Worm (Caenorhabditis elegans) whole organism, young adult: ENCODE data around the gene F46C5.6.

Experiments
- F39B2.1 ChIP-seq: fragments of 200-800 bp; sonication (Bioruptor generic); IDR thresholded peaks from 2 replicates; pipeline ENCODE4 v1.3.6; 2022; ENCODE audit warnings: missing genetic modification reagents, missing genetic modification characterization, missing compliant biosample characterization
- fkh-3 ChIP-seq: sonication (generic microtip); optimal IDR thresholded peaks from 2 replicates; lab custom pipeline; 2016; ENCODE audit warnings: mild to moderate bottlenecking, missing genetic modification characterization, missing compliant biosample characterization
- mel-28 ChIP-seq: sonication (generic microtip); optimal IDR thresholded peaks from 2 replicates; lab custom pipeline; 2016; ENCODE audit warnings: borderline replicate concordance, mild to moderate bottlenecking, missing genetic modification characterization, missing compliant biosample characterization
- nfya-1 ChIP-seq: sonication (generic microtip); optimal IDR thresholded peaks from 2 replicates; lab custom pipeline; 2017; ENCODE audit warnings: antibody characterized with exemption, missing compliant biosample characterization, missing genetic modification characterization, borderline replicate concordance; ENCODE audit not compliant: insufficient read depth
- snpc-4 ChIP-seq, 5 experiments: fragments of 150-350 bp in 1 of 5; sonication (generic microtip) in 4 of 5; optimal IDR thresholded peaks; 2 replicates each; lab custom pipeline; 2014 to 2018; ENCODE audit warnings: missing genetic modification characterization in 5 of 5, missing biosample characterization in 3 of 5, antibody characterized with exemption in 2 of 5, mild to moderate bottlenecking in 2 of 5, missing compliant biosample characterization in 2 of 5, missing genotype in 2 of 5, moderate library complexity in 2 of 5, missing genetic modification reagents in 1 of 5
- ztf-26 ChIP-seq: sonication (generic microtip); optimal IDR thresholded peaks from 2 replicates; lab custom pipeline; 2017; ENCODE audit warnings: missing genetic modification characterization, missing compliant biosample characterization

DNA sequence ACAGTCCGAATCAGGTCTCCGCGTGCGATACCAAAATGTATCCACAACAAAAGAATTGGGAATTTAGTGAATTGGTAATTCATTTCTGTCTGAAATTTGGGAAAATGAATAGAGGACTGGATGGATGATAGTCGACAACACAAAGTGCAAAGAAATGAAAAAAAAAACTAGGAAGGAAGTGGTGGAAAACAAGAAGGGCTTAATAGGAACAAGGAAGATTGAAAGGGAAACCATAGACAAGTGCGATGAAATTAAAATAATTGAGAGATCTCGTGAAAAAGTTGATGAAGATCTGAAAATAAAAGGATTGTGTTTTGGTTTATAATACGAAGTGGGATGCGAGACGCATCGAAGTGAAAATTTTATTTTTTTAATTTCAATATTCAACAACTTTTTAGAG is 50.2 kb downstream of the F46C5.6 start, which contains the start of gene F07H5.7:
- TF ChIP-seq mel-28 (tag; lab: Kevin White, UChicago) (no peak), snpc-4 (GFP tag; optimal IDR thresholded peaks at IDR 0.05; lab: Kevin White, UChicago) (no peak), snpc-4 (tag; optimal IDR thresholded peaks at IDR 0.05; lab: Kevin White, UChicago) (no peak), nfya-1 (no peak), F39B2.1 (GFP tag; lab: Robert Waterston, UW) (no peak), fkh-3 (tag; lab: Kevin White, UChicago) (no peak), ztf-26 (tag; lab: Kevin White, UChicago) (no peak)
